Worm (Caenorhabditis elegans) whole organism, L4/young adult: ENCODE measurements around the gene T26A5.8.

Experiments used
- W03F9.2 ChIP-seq: fragments of 150-350 bp; optimal IDR thresholded peaks from 2 replicates; lab custom pipeline; 2014; ENCODE audit warnings: missing biosample characterization, missing genetic modification characterization
- dao-5 ChIP-seq: sonication (generic microtip); optimal IDR thresholded peaks from 2 replicates; lab custom pipeline; 2016; ENCODE audit warnings: missing genotype, missing genetic modification characterization, moderate library complexity, missing compliant biosample characterization
- him-1 ChIP-seq: sonication (generic microtip); optimal IDR thresholded peaks from 2 replicates; lab custom pipeline; 2016; ENCODE audit warnings: missing genotype, missing genetic modification reagents, missing genetic modification characterization, missing compliant biosample characterization

- TF ChIP-seq dao-5 (tag; lab: Kevin White, UChicago): no peak
- no peak for TF ChIP-seq him-1 (tag; lab: Kevin White, UChicago)
- peak; percentile 64 for TF ChIP-seq W03F9.2
Measured at ce11 chrIII:6488916-6489315, 26.3 kb upstream of the T26A5.8 start.
